Fruit fly (Drosophila melanogaster): ENCODE measurements around the gene CG7394.

Gene CG7394

DNA sequence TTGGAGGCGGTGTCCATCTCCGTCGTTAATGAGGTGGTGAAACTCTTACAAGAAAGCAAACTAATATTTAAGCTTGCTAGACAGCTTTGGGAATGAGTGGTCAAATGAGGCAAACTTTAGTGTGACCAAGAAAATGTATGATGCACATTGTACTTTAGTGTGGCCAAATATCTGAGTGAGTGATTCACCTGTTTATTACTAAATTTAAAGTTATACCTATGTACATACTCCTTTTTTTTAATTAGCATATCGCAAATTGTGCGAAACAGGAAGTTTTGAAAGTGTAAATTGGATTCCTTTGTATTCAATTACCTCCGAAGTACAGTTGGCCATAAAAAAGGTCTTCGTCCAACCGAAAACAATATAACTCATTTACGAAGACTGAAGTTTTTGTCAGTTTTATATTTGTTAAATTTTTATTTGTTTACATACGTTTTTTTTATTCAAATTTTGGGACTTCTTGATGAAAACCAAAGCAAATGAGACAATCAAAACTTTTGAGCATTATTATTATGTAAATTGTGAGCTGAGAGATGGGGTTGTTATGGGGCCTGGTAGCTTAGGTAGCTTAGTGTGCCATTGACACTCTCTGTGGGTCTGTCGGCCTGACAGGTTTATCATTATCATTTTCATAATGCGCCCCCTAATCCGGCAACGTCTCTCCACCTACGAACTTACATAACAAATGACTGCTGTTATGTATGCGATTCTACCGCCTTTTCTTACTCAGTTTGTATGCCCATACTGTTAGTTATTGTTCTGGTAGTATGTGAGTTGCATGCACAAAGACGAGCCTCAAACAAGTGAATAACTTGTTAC lies 22.1 kb upstream of the CG7394 start:
- no peak for TF ChIP-seq CG32121 (GFP tag; IDR thresholded peaks at IDR 0.05)
- TF ChIP-seq fd96Ca (GFP tag; IDR thresholded peaks at IDR 0.05) = no peak

DNA sequence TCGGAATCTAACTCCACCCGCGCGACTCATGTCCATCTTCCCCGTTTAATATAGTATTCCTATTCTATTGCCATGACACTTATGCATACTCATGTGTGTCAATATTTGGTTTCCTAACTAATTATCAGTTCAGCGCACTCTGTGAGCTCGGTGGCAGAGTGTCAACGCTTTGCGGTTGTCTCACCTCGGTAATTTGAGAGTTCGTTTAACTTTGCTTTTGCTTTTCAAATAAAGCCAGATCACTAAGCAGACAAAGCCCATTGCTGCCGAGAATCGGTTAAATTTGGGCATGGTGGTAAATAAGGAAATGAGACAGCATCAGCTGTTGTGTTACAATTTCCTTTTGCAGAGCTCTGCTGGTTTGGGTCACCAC lies 21.5 kb upstream of the CG7394 start:
- TF ChIP-seq CG8159 (tag; optimal IDR thresholded peaks at IDR 0.05) = no peak

DNA sequence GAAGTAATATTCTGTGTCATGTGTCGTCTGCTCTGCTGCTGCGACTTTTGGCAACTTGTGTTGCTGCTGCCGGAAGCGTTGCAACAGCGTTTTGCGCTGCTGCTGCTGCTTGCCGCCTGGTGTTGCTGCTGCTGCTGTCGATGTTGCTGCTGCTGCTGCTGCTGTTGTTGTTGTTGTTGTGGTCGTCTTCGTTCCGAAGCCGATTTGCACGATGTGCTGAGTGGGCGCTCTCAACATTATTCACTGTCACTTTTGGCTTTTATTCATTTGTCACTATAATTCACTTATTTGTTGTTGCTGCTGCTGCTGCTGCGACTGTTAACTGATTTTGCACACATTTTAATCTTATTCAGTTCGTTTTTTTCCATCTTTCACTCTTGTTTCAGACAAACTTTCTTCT lies 19.4 kb upstream of the CG7394 start:
- TF ChIP-seq fd96Ca (GFP tag; IDR thresholded peaks at IDR 0.05) = no peak
- no peak for TF ChIP-seq gl (tag; optimal IDR thresholded peaks at IDR 0.05)
- no peak for TF ChIP-seq Pif1A (GFP tag; optimal IDR thresholded peaks at IDR 0.05)

DNA sequence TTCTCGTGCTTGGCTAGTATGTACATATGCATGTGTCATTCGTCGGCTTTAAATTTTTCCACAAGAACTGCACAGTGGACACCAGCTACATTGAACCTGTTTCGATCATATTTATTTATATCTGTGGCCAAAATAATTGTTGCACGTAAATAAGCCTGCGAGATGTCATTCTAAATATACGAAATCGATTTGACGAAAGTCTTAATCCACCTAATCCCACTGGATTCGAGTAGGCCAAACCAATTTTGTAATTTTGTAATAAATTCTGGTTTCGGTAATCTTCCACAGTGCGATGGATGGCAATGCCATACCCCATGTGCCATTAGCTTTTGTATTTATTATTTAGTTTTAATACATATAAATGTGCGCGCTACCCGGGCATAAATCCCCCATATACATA lies 18.8 kb upstream of the CG7394 start:
- TF ChIP-seq CG17806 (tag; optimal IDR thresholded peaks at IDR 0.05) = no peak
- no peak for TF ChIP-seq CG14655 (GFP tag; optimal IDR thresholded peaks at IDR 0.05)
- no peak for TF ChIP-seq CG8159 (tag; optimal IDR thresholded peaks at IDR 0.05)
- no peak for TF ChIP-seq Pif1A (GFP tag; optimal IDR thresholded peaks at IDR 0.05)
- no peak for TF ChIP-seq CG12605 (GFP tag; IDR thresholded peaks at IDR 0.05)
- no peak for TF ChIP-seq gl (tag; optimal IDR thresholded peaks at IDR 0.05)
- TF ChIP-seq Snoo (tag; optimal IDR thresholded peaks at IDR 0.05) = no peak
- TF ChIP-seq D1 (tag; optimal IDR thresholded peaks at IDR 0.05) = no peak
- no peak for TF ChIP-seq CG9948 (tag; optimal IDR thresholded peaks at IDR 0.05)
- TF ChIP-seq CG13204 (GFP tag; optimal IDR thresholded peaks at IDR 0.05) = no peak

DNA sequence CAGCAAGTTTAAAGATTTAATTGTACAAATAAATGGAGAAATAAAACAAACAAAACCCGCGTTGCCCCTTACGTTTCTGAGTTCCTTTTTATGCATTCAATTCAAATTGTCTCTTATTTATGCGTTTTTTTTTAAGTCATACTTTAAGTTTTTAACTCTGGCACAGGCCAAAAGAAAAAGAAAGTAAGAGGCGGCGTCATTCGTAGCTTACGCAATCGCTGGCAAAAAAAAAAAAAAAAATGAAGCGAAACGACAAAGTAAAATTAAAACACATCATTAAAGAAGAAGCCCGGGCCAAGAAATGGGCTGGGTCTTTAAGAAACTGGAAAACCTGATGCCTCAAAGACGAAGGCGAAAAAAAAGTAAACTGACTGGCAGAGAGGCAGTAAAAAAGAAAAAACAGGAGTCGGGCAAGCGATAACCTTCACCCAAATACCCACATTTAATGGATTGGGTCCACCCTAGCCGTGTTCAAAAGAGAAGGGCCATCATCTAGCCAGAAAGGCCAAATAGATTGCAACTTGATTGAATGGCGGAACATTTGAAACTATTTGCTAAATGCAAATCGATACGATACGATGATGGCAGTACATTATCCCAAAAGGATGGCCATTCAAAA lies 18.0 kb upstream of the CG7394 start:
- TF ChIP-seq CG8159 (tag; optimal IDR thresholded peaks at IDR 0.05) (peak; percentile 83), CG9948 (tag; optimal IDR thresholded peaks at IDR 0.05) (no peak), Pif1A (GFP tag; optimal IDR thresholded peaks at IDR 0.05) (no peak), CG15710 (tag; optimal IDR thresholded peaks at IDR 0.05) (no peak), Ets98B (GFP tag; IDR thresholded peaks at IDR 0.05) (no peak), CG13204 (GFP tag; optimal IDR thresholded peaks at IDR 0.05) (no peak), CG4496 (GFP tag; IDR thresholded peaks at IDR 0.05) (0 out of 3 replicates have a peak, but pooled peaks have one; percentile 22), gl (tag; optimal IDR thresholded peaks at IDR 0.05) (no peak), CG10348 (GFP tag; IDR thresholded peaks at IDR 0.05) (no peak), rn (GFP tag; IDR thresholded peaks at IDR 0.05) (no peak)

DNA sequence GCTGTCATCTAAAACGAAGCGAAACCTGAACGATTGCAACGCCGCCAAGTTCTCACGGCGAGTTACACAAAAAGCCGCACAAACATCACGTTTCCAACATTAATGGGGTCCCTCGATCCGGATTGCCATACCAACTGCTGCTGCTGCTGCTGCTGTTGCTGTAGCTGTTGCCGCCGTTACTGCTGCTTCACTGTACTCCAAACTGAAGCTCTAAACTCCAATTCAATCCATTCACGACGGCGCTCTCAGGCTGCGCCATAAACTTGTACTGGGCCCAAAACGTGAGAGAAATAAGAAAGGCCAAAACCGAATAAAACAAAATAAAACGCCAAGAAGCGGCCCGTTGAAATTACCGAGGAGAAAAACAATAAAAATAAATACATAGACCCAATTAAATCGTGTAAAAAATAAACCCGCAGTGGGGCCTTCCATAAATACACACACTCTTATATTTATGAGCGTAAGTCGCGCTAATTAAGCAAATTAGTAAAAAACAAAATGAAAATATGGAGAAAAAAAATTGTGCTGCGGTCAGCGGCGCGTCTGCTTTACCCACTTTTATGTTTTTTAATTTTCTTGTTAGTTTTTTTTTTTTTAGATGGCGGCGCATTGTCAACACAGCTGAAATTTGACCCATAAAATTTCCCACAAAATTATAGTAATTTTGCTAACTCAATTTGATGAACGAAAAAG lies 14.3 kb upstream of the CG7394 start:
- TF ChIP-seq Ets98B (GFP tag; IDR thresholded peaks at IDR 0.05) = peak; percentile 13; the same call in 1 of the 2 replicates
- TF ChIP-seq CG32121 (GFP tag; IDR thresholded peaks at IDR 0.05) = no peak; the same call in 1 of the 2 replicates

DNA sequence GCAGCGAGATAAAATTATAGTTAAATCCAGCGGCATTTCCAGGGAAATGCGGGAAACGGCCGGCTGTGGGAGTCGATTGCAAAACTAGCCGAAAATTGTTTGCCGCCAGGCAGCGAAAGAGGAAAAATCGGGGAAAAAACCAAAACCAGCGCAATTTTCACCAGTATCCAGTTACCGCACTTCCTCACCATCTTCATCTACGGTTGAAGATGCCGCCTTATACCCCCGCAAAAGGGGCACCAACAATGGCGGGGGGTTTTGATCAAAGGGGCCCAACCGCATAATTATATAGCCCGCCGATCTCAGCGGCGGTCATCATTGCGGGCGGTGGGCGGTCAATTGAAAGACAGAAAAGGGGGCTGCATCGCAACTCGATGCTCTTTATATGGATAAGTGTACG lies 13.8 kb upstream of the CG7394 start:
- TF ChIP-seq fd96Ca (GFP tag; IDR thresholded peaks at IDR 0.05) (no peak), CG4496 (GFP tag; IDR thresholded peaks at IDR 0.05) (no peak), Snoo (tag; optimal IDR thresholded peaks at IDR 0.05) (no peak), gl (tag; optimal IDR thresholded peaks at IDR 0.05) (no peak)

DNA sequence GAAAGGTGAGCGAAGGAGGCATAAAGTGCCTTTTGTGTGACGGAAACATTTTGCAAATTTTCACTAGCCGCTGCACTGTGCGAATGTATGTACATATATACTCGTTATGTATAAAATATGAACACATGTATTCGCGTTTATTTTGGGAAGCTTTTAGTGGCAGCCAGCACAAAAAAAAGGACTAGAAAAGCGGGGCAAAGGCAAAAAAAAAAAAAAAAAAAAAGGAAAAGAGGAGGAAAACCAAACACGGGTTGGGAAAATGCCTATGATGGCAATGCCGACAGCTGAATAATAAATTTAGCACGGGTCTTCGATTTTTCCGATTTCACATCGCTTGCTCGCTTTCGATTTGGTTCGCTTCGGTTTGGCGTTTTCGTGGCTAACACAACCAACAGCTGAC lies 12.4 kb upstream of the CG7394 start:
- TF ChIP-seq fd96Ca (GFP tag; IDR thresholded peaks at IDR 0.05) (0 out of 3 replicates have a peak, but pooled peaks have one; percentile 37), CG17806 (tag; optimal IDR thresholded peaks at IDR 0.05) (no peak), CG12605 (GFP tag; IDR thresholded peaks at IDR 0.05) (peak; percentile 58), Ets98B (GFP tag; IDR thresholded peaks at IDR 0.05) (peak; percentile 51)

DNA sequence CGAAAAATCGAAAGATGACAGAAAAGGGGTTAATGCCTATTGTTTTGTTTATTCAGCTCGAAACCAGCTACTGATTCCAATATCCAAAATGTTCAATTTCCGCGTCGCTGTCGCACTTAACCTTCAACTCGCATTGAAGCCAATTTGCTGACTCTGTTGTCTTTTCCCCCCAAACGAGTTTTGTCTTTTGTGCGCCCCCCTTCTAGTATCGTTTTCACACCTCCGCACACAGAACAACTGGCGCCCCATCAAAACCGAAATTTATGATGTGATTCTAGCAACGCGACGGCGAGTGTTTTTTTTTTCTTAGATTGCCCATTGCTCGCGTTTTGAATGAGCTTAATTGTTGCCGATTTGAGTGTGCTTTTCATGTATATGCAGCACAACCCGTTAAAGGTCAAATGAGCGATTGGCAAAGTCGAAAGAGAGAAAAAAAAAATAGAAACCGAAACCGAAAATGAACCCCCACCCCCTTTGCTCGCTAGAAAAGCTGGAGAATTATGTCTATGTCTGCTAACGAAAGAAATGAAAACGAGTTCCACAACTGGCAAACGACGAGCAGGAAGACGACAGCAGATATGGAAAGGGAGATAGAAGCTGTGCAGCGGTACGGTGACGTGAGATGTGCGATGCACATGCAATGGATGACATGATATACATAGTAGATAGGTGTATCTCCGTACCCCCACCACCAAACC lies 11.3 kb upstream of the CG7394 start:
- no peak for TF ChIP-seq CG12605 (GFP tag; IDR thresholded peaks at IDR 0.05)
- TF ChIP-seq CG14655 (GFP tag; optimal IDR thresholded peaks at IDR 0.05) = peak; percentile 16
- TF ChIP-seq rn (GFP tag; IDR thresholded peaks at IDR 0.05) = no peak
- 0 out of 3 replicates have a peak, but pooled peaks have one; percentile 10 for TF ChIP-seq CG4496 (GFP tag; IDR thresholded peaks at IDR 0.05)
- TF ChIP-seq CG32121 (GFP tag; IDR thresholded peaks at IDR 0.05) = no peak
